Fruit fly (Drosophila melanogaster): ENCODE results near the gene CG4440.

Gene CG4440

dm6 chr2L:16342224-16342623 is 12.5 kb downstream of the CG4440 start, which contains the start of gene CG44405 (continued):
- TF ChIP-seq CG5953 (GFP tag; IDR thresholded peaks at IDR 0.05): no peak
- TF ChIP-seq CG5180 (GFP tag; optimal IDR thresholded peaks at IDR 0.05): no peak
- TF ChIP-seq CG6272 (GFP tag; IDR thresholded peaks at IDR 0.05): no peak
- TF ChIP-seq mld (GFP tag; IDR thresholded peaks at IDR 0.05; ENCODE audit: partially characterized antibody): no peak

dm6 chr2L:16350160-16350633 is 20.5 kb downstream of the CG4440 start:
- TF ChIP-seq lab (GFP tag; optimal IDR thresholded peaks at IDR 0.05): no peak
- peak; percentile 75; the same call in 2 of the 3 replicates for TF ChIP-seq ase (GFP tag; IDR thresholded peaks at IDR 0.05)
- TF ChIP-seq lov (optimal IDR thresholded peaks at IDR 0.05): no peak
- TF ChIP-seq lov (GFP tag; IDR thresholded peaks at IDR 0.05): peak; percentile 74; the same call in 1 of the 3 replicates
- TF ChIP-seq Myb (GFP tag; optimal IDR thresholded peaks at IDR 0.05): peak; percentile 65
- no peak for TF ChIP-seq vnd (GFP tag; IDR thresholded peaks at IDR 0.05; ENCODE audit: partially characterized antibody)
- peak; percentile 47; the same call in 1 of the 2 replicates for TF ChIP-seq CG7372 (GFP tag; IDR thresholded peaks at IDR 0.05)
- peak; percentile 1 for TF ChIP-seq CG18764 (GFP tag; optimal IDR thresholded peaks at IDR 0.05)
- no peak for TF ChIP-seq CG7271 (tag; optimal IDR thresholded peaks at IDR 0.05)
- TF ChIP-seq CG8765 (GFP tag; IDR thresholded peaks at IDR 0.05): 0 out of 2 replicates have a peak, but pooled peaks have one; percentile 50
- peak; percentile 52 for TF ChIP-seq D19B (GFP tag; optimal IDR thresholded peaks at IDR 0.05)
- TF ChIP-seq CG3163 (GFP tag; optimal IDR thresholded peaks at IDR 0.05): no peak
- TF ChIP-seq CkIIα-i1 (GFP tag; IDR thresholded peaks at IDR 0.05): no peak
- peak; percentile 49 for TF ChIP-seq gsb (GFP tag; IDR thresholded peaks at IDR 0.05)
- TF ChIP-seq bbx (GFP tag; IDR thresholded peaks at IDR 0.05; ENCODE audit: partially characterized antibody): peak; percentile 72
- TF ChIP-seq CG13775 (GFP tag; optimal IDR thresholded peaks at IDR 0.05): peak; percentile 80
- TF ChIP-seq Xbp1 (GFP tag; optimal IDR thresholded peaks at IDR 0.05): peak; percentile 80
- no peak for TF ChIP-seq Spps (tag; optimal IDR thresholded peaks at IDR 0.05)
- peak; percentile 70 for TF ChIP-seq tgo (GFP tag; IDR thresholded peaks at IDR 0.05)
- peak; percentile 76 for TF ChIP-seq CG9215 (GFP tag; IDR thresholded peaks at IDR 0.05)
- no peak for TF ChIP-seq CG4854 (GFP tag; optimal IDR thresholded peaks at IDR 0.05)
- peak; percentile 65 for TF ChIP-seq CG12942 (GFP tag; optimal IDR thresholded peaks at IDR 0.05)
- TF ChIP-seq ftz-f1 (GFP tag; optimal IDR thresholded peaks at IDR 0.05): no peak
- no peak for TF ChIP-seq dmrt99B (tag; optimal IDR thresholded peaks at IDR 0.05)
- TF ChIP-seq Doc2 (GFP tag; IDR thresholded peaks at IDR 0.05): no peak
- no peak for TF ChIP-seq Hr78 (GFP tag; optimal IDR thresholded peaks at IDR 0.05)
- no peak for TF ChIP-seq CG32767 (GFP tag; IDR thresholded peaks at IDR 0.05)
- peak; percentile 72 for TF ChIP-seq CG10366 (GFP tag; IDR thresholded peaks at IDR 0.05)
- TF ChIP-seq dan (GFP tag; IDR thresholded peaks at IDR 0.05): no peak
- peak; percentile 23 for TF ChIP-seq exex (tag; optimal IDR thresholded peaks at IDR 0.05)
- no peak for TF ChIP-seq CG12104 (GFP tag; optimal IDR thresholded peaks at IDR 0.05)
- TF ChIP-seq Rx (GFP tag; IDR thresholded peaks at IDR 0.05): peak; percentile 78
- peak; percentile 19 for TF ChIP-seq Side (GFP tag; optimal IDR thresholded peaks at IDR 0.05)
- TF ChIP-seq CG11093 (GFP tag; IDR thresholded peaks at IDR 0.05): peak; percentile 51; the same call in 2 of the 3 replicates
- peak in 1 of 2 experiments; percentile 4 for TF ChIP-seq insv (GFP tag; optimal IDR thresholded peaks at IDR 0.05)
- TF ChIP-seq MBD-R2 (GFP tag; IDR thresholded peaks at IDR 0.05): peak; percentile 77
- TF ChIP-seq CG15011 (GFP tag; optimal IDR thresholded peaks at IDR 0.05): peak; percentile 47
- peak; percentile 69 for TF ChIP-seq vfl (GFP tag; optimal IDR thresholded peaks at IDR 0.05)
- peak; percentile 71; the same call in 1 of the 2 replicates for TF ChIP-seq CG6272 (GFP tag; IDR thresholded peaks at IDR 0.05)
- no peak for TF ChIP-seq CG4360 (GFP tag; IDR thresholded peaks at IDR 0.05)
- peak; percentile 76; the same call in 2 of the 3 replicates for TF ChIP-seq zfh1 (GFP tag; IDR thresholded peaks at IDR 0.05)
- peak; percentile 14 for TF ChIP-seq CG11398 (GFP tag; optimal IDR thresholded peaks at IDR 0.05)
- peak; percentile 35 for TF ChIP-seq CG17802 (tag; optimal IDR thresholded peaks at IDR 0.05)
- peak; percentile 54 for TF ChIP-seq bab2 (GFP tag; optimal IDR thresholded peaks at IDR 0.05)
- TF ChIP-seq CG33213 (GFP tag; optimal IDR thresholded peaks at IDR 0.05): peak; percentile 38
- peak; percentile 70 for TF ChIP-seq CG31224 (GFP tag; IDR thresholded peaks at IDR 0.05)
